Worm (Caenorhabditis elegans): ENCODE data around the gene clec-163.

Gene clec-163

ce11 chrIII:10810837-10811814, 17.0 kb downstream of the clec-163 start (continued):
- no peak for TF ChIP-seq Y5F2A.4 (GFP tag; optimal IDR thresholded peaks at IDR 0.05)
- TF ChIP-seq ces-1 (GFP tag; optimal IDR thresholded peaks at IDR 0.05), result no peak
- TF ChIP-seq fos-1 (tag; optimal IDR thresholded peaks at IDR 0.05), result no peak
- peak; percentile 89 for TF ChIP-seq Y48G9A.11 (GFP tag; IDR thresholded peaks at IDR 0.05)
- 0 out of 2 replicates have a peak, but pooled peaks have one; percentile 60 for TF ChIP-seq pha-4 (GFP tag; IDR thresholded peaks at IDR 0.05)
- no peak for TF ChIP-seq pha-4 (tag; optimal IDR thresholded peaks at IDR 0.05)
- TF ChIP-seq mes-2 (tag; optimal IDR thresholded peaks at IDR 0.05; ENCODE audit: poor library complexity, severe bottlenecking), result peak; percentile 68
- peak; percentile 58 for TF ChIP-seq lim-7 (GFP tag; IDR thresholded peaks at IDR 0.05)
- TF ChIP-seq hlh-30 (tag; optimal IDR thresholded peaks at IDR 0.05; ENCODE audit: insufficient read depth), result no peak
- no peak for TF ChIP-seq nhr-111 (GFP tag; optimal IDR thresholded peaks at IDR 0.05)
- TF ChIP-seq hlh-11 (tag; optimal IDR thresholded peaks at IDR 0.05), result no peak
- TF ChIP-seq ceh-82 (tag; optimal IDR thresholded peaks at IDR 0.05), result no peak
- TF ChIP-seq mdt-29 (GFP tag; IDR thresholded peaks at IDR 0.05), result peak; percentile 5; the same call in 1 of the 2 replicates
- peak in 1 of 2 experiments; percentile 75; a peak in 1 of 4 replicates for TF ChIP-seq madf-5 (GFP tag; IDR thresholded peaks at IDR 0.05)
- no peak for TF ChIP-seq spr-1 (tag; optimal IDR thresholded peaks at IDR 0.05)
- TF ChIP-seq snpc-1.2 (GFP tag; IDR thresholded peaks at IDR 0.05), result 0 out of 2 replicates have a peak, but pooled peaks have one; percentile 37
- peak; percentile 69 for TF ChIP-seq lin-38 (GFP tag; IDR thresholded peaks at IDR 0.05)
- peak; percentile 4 for TF ChIP-seq lin-39 (tag; optimal IDR thresholded peaks at IDR 0.05)
- peak; percentile 42; the same call in 1 of the 2 replicates for TF ChIP-seq T26A8.4 (GFP tag; IDR thresholded peaks at IDR 0.05)
- TF ChIP-seq lin-15B (tag; optimal IDR thresholded peaks at IDR 0.05), result no peak
- no peak for TF ChIP-seq hmg-1.1 (GFP tag; IDR thresholded peaks at IDR 0.05)

ce11 chrIII:10812798-10813295, 18.7 kb downstream of the clec-163 start:
- TF ChIP-seq lin-38 (GFP tag; IDR thresholded peaks at IDR 0.05), result 0 out of 2 replicates have a peak, but pooled peaks have one; percentile 10
- TF ChIP-seq set-16 (GFP tag; IDR thresholded peaks at IDR 0.05), result peak; percentile 75
- no peak for TF ChIP-seq tra-1 (GFP tag; IDR thresholded peaks at IDR 0.05)
- TF ChIP-seq hif-1 (tag; optimal IDR thresholded peaks at IDR 0.05), result no peak
- TF ChIP-seq nhr-42 (GFP tag; IDR thresholded peaks at IDR 0.05), result 0 out of 2 replicates have a peak, but pooled peaks have one; percentile 10
- 0 out of 2 replicates have a peak, but pooled peaks have one; percentile 7 for TF ChIP-seq madf-9 (GFP tag; conservative IDR thresholded peaks at IDR 0.05)
- TF ChIP-seq php-3 (GFP tag; IDR thresholded peaks at IDR 0.05), result peak; percentile 26; the same call in 1 of the 2 replicates
- TF ChIP-seq aha-1 (tag), result peak; percentile 89
- TF ChIP-seq egl-43 (GFP tag; IDR thresholded peaks at IDR 0.05), result peak; percentile 71; the same call in 1 of the 2 replicates
- no peak for TF ChIP-seq skn-1 (tag; optimal IDR thresholded peaks at IDR 0.05)

ce11 chrIII:10813886-10814285, 19.7 kb downstream of the clec-163 start:
- TF ChIP-seq daf-12 (tag; optimal IDR thresholded peaks at IDR 0.05) (no peak), aha-1 (tag) (peak; percentile 96)

ce11 chrIII:10815199-10815598, 21.1 kb downstream of the clec-163 start:
- 0 out of 2 replicates have a peak, but pooled peaks have one; percentile 33 for TF ChIP-seq D1046.2 (GFP tag; IDR thresholded peaks at IDR 0.05)
- no peak for TF ChIP-seq ctbp-1 (GFP tag; IDR thresholded peaks at IDR 0.05)
- peak; percentile 53 for TF ChIP-seq duxl-1 (tag; optimal IDR thresholded peaks at IDR 0.05; ENCODE audit: poor library complexity)
- TF ChIP-seq vab-7 (GFP tag; IDR thresholded peaks at IDR 0.05), result no peak
- TF ChIP-seq aha-1 (tag), result peak; percentile 92
- peak; percentile 14; the same call in 1 of the 2 replicates for TF ChIP-seq F26F4.8 (GFP tag; conservative IDR thresholded peaks at IDR 0.05)
- no peak for TF ChIP-seq php-3 (GFP tag; IDR thresholded peaks at IDR 0.05)
